Worm (Caenorhabditis elegans) whole organism, mixed stage, embryonic: Measurements from ENCODE around the gene C47D12.4.
A peak's percentile ranks its signal among the peaks of the same experiment; 100 is the strongest.

Experiments
- M03D4.4 ChIP-seq: sonication (generic microtip); optimal IDR thresholded peaks from 2 replicates; lab custom pipeline; 2017; ENCODE audit warnings: mild to moderate bottlenecking, missing genetic modification characterization, missing compliant biosample characterization
- nhr-12 ChIP-seq: fragments of 150-350 bp; optimal IDR thresholded peaks from 2 replicates; lab custom pipeline; 2014; ENCODE audit warnings: missing biosample characterization, missing genetic modification characterization
- snpc-4 ChIP-seq: fragments of 150-350 bp; optimal IDR thresholded peaks from 2 replicates; lab custom pipeline; 2014; ENCODE audit warnings: missing biosample characterization, missing genetic modification characterization
- sptf-1 ChIP-seq: sonication (generic microtip); optimal IDR thresholded peaks from 2 replicates; lab custom pipeline; 2017; ENCODE audit warnings: mild to moderate bottlenecking, missing genetic modification characterization, moderate library complexity, missing compliant biosample characterization
- unc-39 ChIP-seq: fragments of 150-350 bp; optimal IDR thresholded peaks from 2 replicates; lab custom pipeline; 2014; ENCODE audit warnings: missing biosample characterization, missing genetic modification characterization
- unc-62 ChIP-seq: fragments of 150-350 bp; optimal IDR thresholded peaks from 2 replicates; lab custom pipeline; 2014; ENCODE audit warnings: missing biosample characterization, missing genetic modification reagents, missing genetic modification characterization
- ztf-11 ChIP-seq: fragments of 150-350 bp; optimal IDR thresholded peaks from 2 replicates; lab custom pipeline; 2014; ENCODE audit warnings: missing biosample characterization, missing genetic modification characterization

DNA sequence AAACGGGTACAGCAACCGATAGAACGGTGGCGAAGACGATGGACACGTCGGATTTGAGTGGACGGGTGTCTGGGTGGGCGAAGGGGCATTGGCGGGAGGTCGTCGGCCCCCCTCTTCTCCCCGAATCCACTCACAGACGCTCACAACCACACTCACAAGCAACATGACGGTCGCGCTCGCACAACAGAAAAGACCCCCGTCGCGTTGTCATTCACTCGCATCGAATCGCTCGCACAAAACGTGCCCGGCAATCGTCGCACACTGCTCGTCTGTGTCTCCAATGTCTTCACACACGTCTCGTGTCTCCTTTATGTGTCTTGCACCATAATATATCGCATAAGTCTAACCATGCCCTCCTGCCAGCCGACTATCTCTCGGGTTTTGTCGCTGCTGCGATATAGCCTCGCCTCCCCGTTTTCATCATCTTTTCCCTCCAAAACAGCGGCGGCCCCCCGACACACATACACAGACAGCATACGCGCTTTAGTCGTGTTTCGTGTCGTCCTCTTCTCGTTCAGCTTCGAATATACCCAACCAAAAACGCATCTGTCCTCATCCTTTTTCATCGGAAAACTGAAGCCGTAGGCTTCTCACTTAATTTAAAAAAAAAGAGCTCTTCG lies 47.4 kb upstream of the C47D12.4 start:
- TF ChIP-seq snpc-4 (tag; lab: Kevin White, UChicago) (no peak), unc-39 (tag; lab: Kevin White, UChicago) (no peak), M03D4.4 (tag; lab: Kevin White, UChicago) (peak; percentile 61), nhr-12 (tag; lab: Kevin White, UChicago) (no peak), ztf-11 (tag; lab: Kevin White, UChicago) (peak; percentile 86), unc-62 (GFP tag; lab: Kevin White, UChicago) (peak; percentile 82), sptf-1 (peak; percentile 84)
